Worm (Caenorhabditis elegans): Measurements from ENCODE around the gene T13F3.4.
A peak's percentile ranks its signal among the peaks of the same experiment; 100 is the strongest.

Gene T13F3.4

ce11 chrV:16266514-16266913 is at the start of gene T13F3.4:
T13F3.4 (minus strand) TSS chrV:16266614.
- TF ChIP-seq aptf-2 (GFP tag; conservative IDR thresholded peaks at IDR 0.05), result no peak
- TF ChIP-seq egrh-3 (GFP tag; IDR thresholded peaks at IDR 0.05), result no peak
- no peak for TF ChIP-seq madf-10 (tag; optimal IDR thresholded peaks at IDR 0.05)
- no peak for TF ChIP-seq dox-1 (GFP tag; IDR thresholded peaks at IDR 0.05)

- TF ChIP-seq lin-54 (GFP tag; optimal IDR thresholded peaks at IDR 0.05) (no peak), madf-6 (GFP tag; IDR thresholded peaks at IDR 0.05) (no peak), mes-4 (tag; optimal IDR thresholded peaks at IDR 0.05) (no peak), somi-1 (GFP tag; optimal IDR thresholded peaks at IDR 0.05) (no peak), lin-35 (GFP tag; optimal IDR thresholded peaks at IDR 0.05) (no peak), nhr-179 (tag; optimal IDR thresholded peaks at IDR 0.05) (no peak), hmg-20 (GFP tag; IDR thresholded peaks at IDR 0.05) (no peak), F23B12.7 (tag; optimal IDR thresholded peaks at IDR 0.05; ENCODE audit: insufficient read depth) (no peak), hmg-1.2 (GFP tag; IDR thresholded peaks at IDR 0.05) (no peak), dpl-1 (GFP tag; optimal IDR thresholded peaks at IDR 0.05) (no peak), snpc-4 (GFP tag; optimal IDR thresholded peaks at IDR 0.05) (no peak), snpc-4 (tag; optimal IDR thresholded peaks at IDR 0.05) (no peak), F55B11.4 (tag; optimal IDR thresholded peaks at IDR 0.05; ENCODE audit: borderline replicate concordance, insufficient read depth) (no peak), ztf-28 (GFP tag; IDR thresholded peaks at IDR 0.05) (no peak), F10E7.11 (tag; optimal IDR thresholded peaks at IDR 0.05) (no peak)
Measured at ce11 chrV:16315004-16315403, 48.6 kb upstream of the T13F3.4 start, which contains the start of gene str-214. str-214 (plus strand) TSS chrV:16315304.

ce11 chrV:16309523-16309922 is 43.1 kb upstream of the T13F3.4 start, which contains the start of gene oac-7:
oac-7 (plus strand) TSS chrV:16309805.
- no peak for TF ChIP-seq cebp-1 (GFP tag; IDR thresholded peaks at IDR 0.05)
- TF ChIP-seq cebp-1 (tag; optimal IDR thresholded peaks at IDR 0.05), result peak; percentile 85
- TF ChIP-seq attf-3 (GFP tag; conservative IDR thresholded peaks at IDR 0.05), result no peak
- TF ChIP-seq ceh-58 (GFP tag; IDR thresholded peaks at IDR 0.05), result no peak
- no peak for TF ChIP-seq ZK185.1 (tag; optimal IDR thresholded peaks at IDR 0.05; ENCODE audit: poor library complexity, severe bottlenecking)
- TF ChIP-seq ztf-3 (GFP tag; optimal IDR thresholded peaks at IDR 0.05), result no peak

ce11 chrV:16308343-16308742 is 41.9 kb upstream of the T13F3.4 start:
- TF ChIP-seq F23B12.7 (tag; optimal IDR thresholded peaks at IDR 0.05; ENCODE audit: insufficient read depth) (no peak), dpff-1 (tag; optimal IDR thresholded peaks at IDR 0.05) (no peak), dpl-1 (GFP tag; optimal IDR thresholded peaks at IDR 0.05) (no peak), B0035.1 (tag; optimal IDR thresholded peaks at IDR 0.05) (no peak), F49E8.2 (tag; optimal IDR thresholded peaks at IDR 0.05; ENCODE audit: insufficient read depth) (no peak), chd-7 (tag; optimal IDR thresholded peaks at IDR 0.05) (no peak), hmg-20 (GFP tag; IDR thresholded peaks at IDR 0.05) (no peak), let-607 (tag; optimal IDR thresholded peaks at IDR 0.05) (no peak), lsl-1 (GFP tag; optimal IDR thresholded peaks at IDR 0.05) (no peak), ztf-22 (GFP tag; optimal IDR thresholded peaks at IDR 0.05) (no peak), ceh-100 (GFP tag; IDR thresholded peaks at IDR 0.05) (no peak), him-1 (tag; optimal IDR thresholded peaks at IDR 0.05) (no peak), xnd-1 (tag; optimal IDR thresholded peaks at IDR 0.05) (no peak)
